Worm (Caenorhabditis elegans): Measurements from ENCODE around the gene D1014.13.

DNA sequence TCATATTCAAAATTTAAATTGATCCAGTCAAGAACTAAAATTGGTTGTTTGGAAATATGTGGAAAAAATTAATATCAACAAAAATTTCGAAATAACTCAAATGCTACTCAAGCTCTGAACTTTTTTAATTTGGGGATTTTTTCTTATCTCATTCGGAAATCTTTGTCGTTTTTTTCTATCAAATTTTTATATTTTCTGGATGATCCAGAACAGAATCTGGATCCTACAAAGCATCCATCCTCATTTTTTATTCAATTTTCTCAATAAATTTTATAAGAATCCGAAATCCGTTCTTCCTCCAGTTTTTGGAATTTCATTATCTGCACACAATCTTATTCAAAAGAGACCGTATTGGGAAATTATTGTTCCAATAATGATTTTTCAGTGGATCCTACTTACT, 24.6 kb upstream of the D1014.13 start, which contains the start of gene D1014.6:
- no peak for TF ChIP-seq flt-1 (GFP tag; IDR thresholded peaks at IDR 0.05)
- no peak for TF ChIP-seq ztf-23 (GFP tag; IDR thresholded peaks at IDR 0.05)
- no peak for TF ChIP-seq cog-1 (tag; optimal IDR thresholded peaks at IDR 0.05)
- no peak for TF ChIP-seq ref-1 (GFP tag; conservative IDR thresholded peaks at IDR 0.05)
- TF ChIP-seq tab-1 (GFP tag; IDR thresholded peaks at IDR 0.05), result no peak
- TF ChIP-seq ztf-29 (GFP tag; IDR thresholded peaks at IDR 0.05), result no peak

Data from whole organism, midembryonic.